Worm (Caenorhabditis elegans): ENCODE measurements around the gene atgl-1.

Gene atgl-1

DNA sequence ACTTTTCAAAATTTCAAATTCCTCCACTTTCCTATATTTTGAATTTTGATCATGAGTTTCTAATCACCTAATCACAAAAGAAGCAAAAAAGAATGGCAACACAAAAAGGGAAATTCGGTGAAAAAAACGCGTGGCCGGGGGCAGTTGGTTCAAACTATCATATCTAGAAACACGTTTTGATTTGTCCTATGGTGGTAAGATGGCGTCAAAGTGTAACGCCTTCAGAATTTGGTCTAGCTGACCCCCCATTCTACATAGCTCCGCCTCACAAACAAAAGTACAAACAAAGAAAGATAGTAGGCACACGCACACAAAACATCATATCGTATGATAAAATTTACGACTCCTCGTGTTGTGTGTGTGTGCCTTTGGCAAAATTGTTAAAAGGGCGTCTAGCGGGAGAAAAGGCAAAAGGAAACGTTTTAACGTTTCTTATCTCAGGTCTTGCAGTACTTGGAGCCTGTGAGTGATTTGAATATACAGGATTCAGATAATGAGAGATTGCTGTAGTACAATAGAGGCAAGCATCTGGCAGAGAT lies 2.8 kb upstream of the atgl-1 start:
- TF ChIP-seq hmbx-1 (tag; optimal IDR thresholded peaks at IDR 0.05) = no peak
- TF ChIP-seq ceh-13 (GFP tag; optimal IDR thresholded peaks at IDR 0.05) = no peak
- no peak for TF ChIP-seq tra-4 (tag; optimal IDR thresholded peaks at IDR 0.05)

DNA sequence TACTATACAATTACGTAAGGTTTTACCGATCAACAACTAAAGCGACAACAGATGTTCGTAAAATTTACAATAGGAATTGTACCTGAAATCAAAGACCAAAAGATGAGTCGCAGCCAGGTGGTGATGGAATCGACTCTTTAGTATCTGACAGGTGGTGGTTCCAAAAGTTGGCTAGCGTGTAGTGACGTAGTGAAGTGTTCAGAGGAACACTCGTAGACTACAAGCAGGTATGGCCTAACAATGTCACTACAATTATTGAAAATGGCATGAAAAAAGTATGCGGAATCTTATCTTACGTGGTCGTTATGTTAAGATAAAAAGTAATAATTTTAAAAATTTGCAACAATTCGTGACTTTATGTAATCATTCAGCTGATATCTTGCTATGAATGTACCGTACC lies 2.2 kb upstream of the atgl-1 start:
- TF ChIP-seq ama-1 (optimal IDR thresholded peaks at IDR 0.05) (no peak), aly-1 (tag; optimal IDR thresholded peaks at IDR 0.05) (no peak)

DNA sequence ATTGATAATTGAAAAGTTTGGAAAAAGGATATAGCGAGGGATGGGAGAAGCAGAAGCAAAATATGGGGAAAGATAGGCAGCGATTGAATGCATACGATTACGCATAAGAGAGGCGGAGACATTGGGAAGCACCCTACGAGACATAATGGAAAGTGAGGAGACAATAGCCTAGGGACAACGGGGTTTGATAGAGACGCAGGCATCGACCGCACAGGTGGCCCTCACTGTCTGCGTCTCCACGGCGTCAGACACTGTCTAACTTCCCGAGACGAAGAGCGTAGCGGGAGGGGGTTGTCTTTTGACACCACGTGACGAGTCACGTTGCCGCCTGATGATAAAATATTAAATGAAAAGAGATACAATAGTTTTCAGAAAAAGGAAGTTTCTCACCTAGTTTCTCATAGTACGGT lies 1.7 kb upstream of the atgl-1 start:
- no peak for TF ChIP-seq sea-1 (GFP tag; conservative IDR thresholded peaks at IDR 0.05)

DNA sequence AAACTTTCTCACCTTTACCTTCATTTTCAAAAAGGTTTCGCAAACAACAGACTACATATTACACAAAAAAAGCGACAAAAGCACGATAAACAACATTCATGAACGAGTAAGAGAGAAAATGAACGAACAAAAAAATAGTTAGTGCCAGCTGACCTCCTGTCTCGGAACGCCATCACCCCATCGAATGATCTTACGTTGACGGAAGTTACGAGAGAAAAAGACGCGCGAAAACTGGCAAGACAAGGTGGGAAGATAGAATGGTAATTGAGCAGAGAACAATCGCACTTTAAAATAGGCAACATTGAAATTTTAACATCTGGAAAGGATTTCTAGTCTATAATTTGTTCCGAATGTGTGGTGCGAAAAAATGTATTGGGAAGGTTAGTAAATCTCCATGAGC lies 942 bp upstream of the atgl-1 start:
- no peak for TF ChIP-seq hmbx-1 (tag; optimal IDR thresholded peaks at IDR 0.05)
- no peak for TF ChIP-seq ets-7 (tag; optimal IDR thresholded peaks at IDR 0.05)
- no peak for TF ChIP-seq ceh-36 (tag; optimal IDR thresholded peaks at IDR 0.05)
- TF ChIP-seq hmg-4 (GFP tag; optimal IDR thresholded peaks at IDR 0.05) = no peak
- TF ChIP-seq ceh-13 (GFP tag; optimal IDR thresholded peaks at IDR 0.05) = no peak
- no peak for TF ChIP-seq sea-1 (GFP tag; conservative IDR thresholded peaks at IDR 0.05)
- no peak for TF ChIP-seq scrt-1 (GFP tag; IDR thresholded peaks at IDR 0.05)
- TF ChIP-seq pes-1 (GFP tag; IDR thresholded peaks at IDR 0.05) = no peak
- TF ChIP-seq tra-4 (tag; optimal IDR thresholded peaks at IDR 0.05) = no peak
- no peak for TF ChIP-seq tbx-11 (GFP tag; IDR thresholded peaks at IDR 0.05)
- TF ChIP-seq tbx-37 (GFP tag; conservative IDR thresholded peaks at IDR 0.05) = no peak
- TF ChIP-seq B0310.2 (tag; optimal IDR thresholded peaks at IDR 0.05) = no peak
- TF ChIP-seq F13C5.2 (tag; optimal IDR thresholded peaks at IDR 0.05) = no peak
- no peak for TF ChIP-seq aly-1 (tag; optimal IDR thresholded peaks at IDR 0.05)
- no peak for TF ChIP-seq hnd-1 (tag; optimal IDR thresholded peaks at IDR 0.05)
- TF ChIP-seq ama-1 (optimal IDR thresholded peaks at IDR 0.05) = no peak
- no peak for TF ChIP-seq flt-1 (GFP tag; IDR thresholded peaks at IDR 0.05)

DNA sequence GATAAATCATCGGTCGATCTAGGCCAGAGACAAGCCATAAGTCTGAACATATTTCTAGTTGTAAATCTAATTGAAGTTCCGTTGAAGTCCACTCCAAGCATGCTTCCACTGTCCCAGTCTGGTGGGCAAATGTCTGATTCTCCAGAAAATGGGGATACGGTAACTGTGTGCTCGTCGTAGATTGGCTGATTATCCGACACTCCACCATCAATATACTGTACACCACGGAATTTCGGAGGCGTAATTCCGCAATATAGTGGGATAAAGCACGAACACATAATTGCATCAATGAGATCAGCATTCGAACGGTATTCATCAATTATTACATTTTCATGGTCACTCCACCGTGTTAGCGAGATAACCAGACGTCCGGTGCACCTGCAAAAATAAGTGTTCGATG lies 1.0 kb downstream of the atgl-1 start:
- TF ChIP-seq B0310.2 (tag; optimal IDR thresholded peaks at IDR 0.05) = no peak

DNA sequence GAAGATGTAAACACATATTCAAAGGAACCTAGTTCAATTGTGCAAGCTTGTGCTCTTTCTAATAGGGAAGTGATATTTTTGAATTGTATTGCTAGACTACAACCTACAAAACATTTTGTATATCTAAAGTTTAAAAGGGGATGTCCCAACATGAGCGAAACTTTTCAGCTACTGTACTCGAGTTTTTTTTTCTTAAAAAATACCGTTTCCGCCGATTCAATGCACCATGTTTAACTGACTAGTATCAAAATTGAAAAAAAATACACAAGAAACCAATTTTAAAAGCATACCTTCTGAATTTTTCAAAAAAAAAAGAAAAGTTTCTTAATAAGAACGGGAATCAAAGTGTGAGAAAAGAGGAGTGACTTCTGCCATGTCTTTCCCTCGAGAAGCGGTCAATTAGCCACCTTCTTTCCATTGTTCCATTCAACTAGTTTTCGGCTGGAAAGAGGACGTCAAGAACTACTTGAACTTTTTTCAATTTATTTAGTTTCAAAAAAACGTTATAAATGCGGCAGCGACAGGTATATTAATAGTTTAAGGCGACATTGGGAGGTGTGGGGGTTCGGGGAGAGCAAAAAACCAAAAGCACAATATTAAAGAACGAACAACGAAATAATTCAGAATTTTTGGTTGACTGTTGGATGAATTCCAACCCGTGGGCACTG lies 3.8 kb downstream of the atgl-1 start, which contains the start of gene nas-4:
nas-4 (minus strand) TSS at position 351 of the 668 bp plus-strand sequence.
- TF ChIP-seq aly-1 (tag; optimal IDR thresholded peaks at IDR 0.05) (no peak), scrt-1 (GFP tag; IDR thresholded peaks at IDR 0.05) (no peak), ets-7 (tag; optimal IDR thresholded peaks at IDR 0.05) (no peak), tbx-37 (GFP tag; conservative IDR thresholded peaks at IDR 0.05) (no peak), hmg-4 (GFP tag; optimal IDR thresholded peaks at IDR 0.05) (no peak), hmbx-1 (tag; optimal IDR thresholded peaks at IDR 0.05) (no peak), F13C5.2 (tag; optimal IDR thresholded peaks at IDR 0.05) (no peak), pes-1 (GFP tag; IDR thresholded peaks at IDR 0.05) (no peak), ceh-36 (tag; optimal IDR thresholded peaks at IDR 0.05) (no peak), tbx-11 (GFP tag; IDR thresholded peaks at IDR 0.05) (no peak), sea-1 (GFP tag; conservative IDR thresholded peaks at IDR 0.05) (no peak), flt-1 (GFP tag; IDR thresholded peaks at IDR 0.05) (no peak), hnd-1 (tag; optimal IDR thresholded peaks at IDR 0.05) (no peak), B0310.2 (tag; optimal IDR thresholded peaks at IDR 0.05) (no peak), ceh-13 (GFP tag; optimal IDR thresholded peaks at IDR 0.05) (no peak), tra-4 (tag; optimal IDR thresholded peaks at IDR 0.05) (no peak), ama-1 (optimal IDR thresholded peaks at IDR 0.05) (no peak)

DNA sequence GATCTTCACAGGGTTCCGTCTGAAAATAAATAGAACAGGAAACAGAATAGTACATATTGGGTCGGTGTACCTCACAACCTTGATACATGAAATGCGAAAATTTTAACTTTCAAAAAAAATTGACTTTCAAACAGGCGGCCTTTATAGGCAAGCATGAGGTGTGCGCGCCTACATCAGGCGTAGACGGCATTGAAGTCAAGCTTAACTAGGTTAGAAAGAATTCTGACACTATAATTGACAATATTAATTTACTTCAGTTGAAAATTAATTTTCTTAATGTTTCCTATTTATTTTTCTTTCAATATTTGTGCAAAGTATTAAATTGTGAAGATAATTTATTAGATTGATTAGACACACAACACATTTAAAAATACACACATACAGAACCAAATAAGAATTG lies 7.3 kb downstream of the atgl-1 start, which contains the start of gene C05D11.5:
C05D11.5 (minus strand) TSS at position 101 of the 400 bp plus-strand sequence.
- TF ChIP-seq sea-1 (GFP tag; conservative IDR thresholded peaks at IDR 0.05) = no peak
- no peak for TF ChIP-seq ceh-13 (GFP tag; optimal IDR thresholded peaks at IDR 0.05)

DNA sequence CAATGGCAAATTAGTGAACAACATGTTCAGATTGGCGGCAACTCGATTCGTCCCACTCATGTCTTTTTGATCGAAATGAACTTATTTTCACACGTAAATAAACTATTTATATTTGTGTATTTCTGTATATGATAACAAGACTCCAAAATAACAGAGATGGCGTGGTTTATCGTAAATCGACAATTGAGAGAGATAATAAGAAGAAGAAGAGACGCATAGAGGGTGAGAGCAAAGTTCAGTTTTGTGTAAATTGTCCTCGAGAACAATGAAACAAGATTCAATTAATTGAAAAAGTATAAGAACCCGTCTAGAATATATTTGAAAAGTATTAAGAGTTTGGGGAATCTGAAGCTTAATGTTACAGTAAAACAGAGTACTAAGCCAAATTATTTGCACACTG lies 7.8 kb downstream of the atgl-1 start:
- TF ChIP-seq pes-1 (GFP tag; IDR thresholded peaks at IDR 0.05) (no peak), hnd-1 (tag; optimal IDR thresholded peaks at IDR 0.05) (no peak)

DNA sequence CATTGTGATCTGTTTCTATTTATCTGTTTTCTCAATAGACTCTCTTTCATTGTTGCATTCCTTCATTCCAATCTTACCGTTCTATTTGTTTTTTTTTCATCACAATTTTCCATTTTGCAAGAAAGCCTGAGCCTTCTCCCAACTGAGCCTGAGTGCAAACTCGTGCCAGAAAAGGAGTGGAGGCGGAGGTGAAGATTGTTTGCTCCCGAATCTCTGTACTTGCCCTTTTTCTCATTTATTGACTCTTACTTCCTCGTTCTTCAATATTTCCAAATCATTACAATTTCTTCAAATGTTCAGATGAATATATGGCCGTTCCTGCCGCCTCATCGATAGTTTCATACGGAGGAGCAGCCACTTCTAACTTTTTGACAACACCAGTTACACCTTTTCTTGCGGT lies 12.4 kb downstream of the atgl-1 start, which contains the start of gene let-756:
let-756 (plus strand) TSS at position 301 of the 400 bp plus-strand sequence.
- TF ChIP-seq scrt-1 (GFP tag; IDR thresholded peaks at IDR 0.05) (no peak), ets-7 (tag; optimal IDR thresholded peaks at IDR 0.05) (no peak), tbx-11 (GFP tag; IDR thresholded peaks at IDR 0.05) (no peak), ama-1 (optimal IDR thresholded peaks at IDR 0.05) (no peak), hmg-4 (GFP tag; optimal IDR thresholded peaks at IDR 0.05) (no peak), ceh-36 (tag; optimal IDR thresholded peaks at IDR 0.05) (no peak), B0310.2 (tag; optimal IDR thresholded peaks at IDR 0.05) (no peak)

Data from whole organism, early embryonic.